Fruit fly (Drosophila melanogaster): ENCODE results near the gene aus.

DNA sequence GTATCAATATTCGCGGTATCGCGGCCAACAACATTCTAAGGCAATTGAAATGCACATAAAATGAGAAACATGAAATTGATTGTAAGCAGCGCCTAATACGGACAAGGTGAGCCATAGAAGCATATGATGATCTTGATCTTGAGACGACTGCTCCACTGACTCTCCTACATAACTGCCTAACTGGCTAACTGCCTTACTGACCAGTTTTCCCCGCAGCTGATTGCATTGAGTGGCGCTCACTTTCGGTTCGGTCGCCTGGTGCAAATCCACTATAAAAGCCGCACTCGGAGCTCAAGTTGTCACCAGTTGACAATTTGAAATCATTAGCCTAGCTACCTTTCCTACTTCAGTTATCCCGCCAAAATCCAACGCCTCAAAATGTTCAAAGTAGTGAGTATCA, 66.5 kb downstream of the aus start, which contains the start of gene CG17298:
- no peak for TF ChIP-seq CG16779 (tag; optimal IDR thresholded peaks at IDR 0.05)
- TF ChIP-seq CG8319 (GFP tag; optimal IDR thresholded peaks at IDR 0.05) = no peak
- TF ChIP-seq Eip78C (GFP tag) = no peak
- TF ChIP-seq dsx (GFP tag; optimal IDR thresholded peaks at IDR 0.05; ENCODE audit: poor library complexity, severe bottlenecking) = no peak
- TF ChIP-seq eg (GFP tag; IDR thresholded peaks at IDR 0.05) = no peak
- no peak for TF ChIP-seq cyc (GFP tag; optimal IDR thresholded peaks at IDR 0.05)
- TF ChIP-seq CG6276 (GFP tag; optimal IDR thresholded peaks at IDR 0.05) = no peak

Data from whole organism, prepupa.